Fruit fly (Drosophila melanogaster) whole organism, embryonic: ENCODE data around the gene CG46309.

Experiments
- Asciz ChIP-seq: fragments of 200-800 bp; sonication (Bioruptor generic); optimal IDR thresholded peaks from 2 replicates; lab custom pipeline; 2017; ENCODE audit warnings: missing biosample characterization, mild to moderate bottlenecking, missing genetic modification characterization, missing genetic modification reagents
- CG11093 ChIP-seq: fragments of 200-800 bp; sonication (Bioruptor generic); IDR thresholded peaks from 3 replicates; pipeline ENCODE4 v1.3.6; 2022; ENCODE audit warnings: missing biosample characterization, missing genetic modification characterization
- CG11504 ChIP-seq: fragments of 200-800 bp; sonication (Bioruptor generic); optimal IDR thresholded peaks from 3 replicates; lab custom pipeline; 2019; ENCODE audit warnings: missing biosample characterization, mild to moderate bottlenecking, missing genetic modification characterization, moderate library complexity
- CG11560 ChIP-seq: fragments of 200-800 bp; sonication (Bioruptor generic); IDR thresholded peaks from 3 replicates; pipeline ENCODE4 v1.3.6; 2022; ENCODE audit warnings: missing biosample characterization, missing genetic modification characterization
- CG12104 ChIP-seq: fragments of 200-800 bp; sonication (Bioruptor generic); optimal IDR thresholded peaks from 3 replicates; lab custom pipeline; 2016; ENCODE audit warnings: missing biosample characterization, missing genetic modification characterization
- CG12219 ChIP-seq: fragments of 200-800 bp; sonication (Bioruptor generic); optimal IDR thresholded peaks from 3 replicates; lab custom pipeline; 2018; ENCODE audit warnings: missing biosample characterization, mild to moderate bottlenecking, missing genetic modification characterization
- CG12299 ChIP-seq: fragments of 200-800 bp; sonication (Bioruptor generic); optimal IDR thresholded peaks from 2 replicates; lab custom pipeline; 2018; ENCODE audit warnings: missing biosample characterization, mild to moderate bottlenecking, missing genetic modification characterization
- CG12659 ChIP-seq: fragments of 200-800 bp; sonication (Bioruptor generic); optimal IDR thresholded peaks from 3 replicates; lab custom pipeline; 2017; ENCODE audit warnings: mild to moderate bottlenecking, missing biosample characterization, missing genetic modification reagents, missing genetic modification characterization
- CG14014 ChIP-seq: fragments of 200-800 bp; sonication (Bioruptor generic); IDR thresholded peaks from 2 replicates; pipeline ENCODE4 v1.3.6; 2022; ENCODE audit warnings: missing biosample characterization, missing genetic modification characterization
- CG14667 ChIP-seq: fragments of 200-800 bp; sonication (Bioruptor generic); IDR thresholded peaks from 2 replicates; pipeline ENCODE4 v1.3.6; 2022; ENCODE audit warnings: missing biosample characterization, missing genetic modification characterization
- CG14965 ChIP-seq: fragments of 200-800 bp; sonication (Bioruptor generic); optimal IDR thresholded peaks from 2 replicates; lab custom pipeline; 2016; ENCODE audit warnings: missing biosample characterization, missing genetic modification characterization, borderline replicate concordance
- CG17359 ChIP-seq: fragments of 200-800 bp; sonication (Bioruptor generic); optimal IDR thresholded peaks from 3 replicates; lab custom pipeline; 2018; ENCODE audit warnings: missing biosample characterization, mild to moderate bottlenecking, missing genetic modification characterization, moderate library complexity
- CG18619 ChIP-seq: fragments of 200-800 bp; sonication (Bioruptor generic); optimal IDR thresholded peaks from 3 replicates; lab custom pipeline; 2017; ENCODE audit warnings: missing biosample characterization, mild to moderate bottlenecking, missing genetic modification characterization
- CG2202 ChIP-seq: fragments of 200-800 bp; sonication (Bioruptor generic); optimal IDR thresholded peaks from 2 replicates; lab custom pipeline; 2018; ENCODE audit warnings: missing biosample characterization, mild to moderate bottlenecking, missing genetic modification characterization
- CG32767 ChIP-seq: fragments of 200-800 bp; sonication (Bioruptor generic); IDR thresholded peaks from 2 replicates; pipeline ENCODE4 v1.3.6; 2022; ENCODE audit warnings: missing biosample characterization, missing genetic modification characterization
- CG33213 ChIP-seq: fragments of 200-800 bp; sonication (Bioruptor generic); optimal IDR thresholded peaks from 3 replicates; lab custom pipeline; 2016; ENCODE audit warnings: missing biosample characterization, missing genetic modification characterization
- CG34224 ChIP-seq: fragments of 200-800 bp; sonication (Bioruptor generic); IDR thresholded peaks from 3 replicates; pipeline ENCODE4 v1.3.6; 2022; ENCODE audit warnings: missing biosample characterization, missing genetic modification characterization; ENCODE audit not compliant: partially characterized antibody
- CG3726 ChIP-seq: fragments of 200-800 bp; sonication (Bioruptor generic); IDR thresholded peaks from 3 replicates; pipeline ENCODE4, ENCODE4 v1.3.6; 2022; ENCODE audit warnings: missing biosample characterization, missing genetic modification characterization
- CG5245 ChIP-seq: fragments of 200-800 bp; sonication (Bioruptor generic); optimal IDR thresholded peaks from 3 replicates; lab custom pipeline; 2016; ENCODE audit warnings: missing biosample characterization, missing genetic modification characterization
- CG6791 ChIP-seq: fragments of 200-800 bp; sonication (Bioruptor generic); IDR thresholded peaks from 3 replicates; pipeline ENCODE4 v1.3.6; 2022; ENCODE audit warnings: missing biosample characterization, missing genetic modification characterization; ENCODE audit not compliant: partially characterized antibody
- CG6813 ChIP-seq: fragments of 200-800 bp; sonication (Bioruptor generic); optimal IDR thresholded peaks from 2 replicates; lab custom pipeline; 2017; ENCODE audit warnings: missing biosample characterization, missing genetic modification characterization, mild to moderate bottlenecking, moderate library complexity, missing genetic modification reagents
- CG7786 ChIP-seq: fragments of 200-800 bp; sonication (Bioruptor generic); optimal IDR thresholded peaks from 2 replicates; lab custom pipeline; 2016; ENCODE audit warnings: missing biosample characterization, missing genetic modification characterization
- CHES-1-like ChIP-seq: fragments of 200-800 bp; sonication (Bioruptor generic); optimal IDR thresholded peaks from 2 replicates; lab custom pipeline; 2016; ENCODE audit warnings: missing biosample characterization, missing genetic modification characterization
- Deaf1 ChIP-seq: fragments of 200-800 bp; optimal IDR thresholded peaks from 3 replicates; lab custom pipeline; 2019; ENCODE audit warnings: missing biosample characterization, mild to moderate bottlenecking, missing genetic modification characterization, moderate library complexity
- GATAe ChIP-seq: fragments of 200-800 bp; sonication (Bioruptor generic); conservative IDR thresholded peaks from 2 replicates; pipeline ENCODE4 v1.3.6; 2022; ENCODE audit warnings: missing biosample characterization, missing genetic modification characterization
- H15 ChIP-seq: fragments of 200-800 bp; sonication (Bioruptor generic); IDR thresholded peaks from 3 replicates; pipeline ENCODE4 v1.3.6; 2022; ENCODE audit warnings: missing biosample characterization, missing genetic modification characterization
- Hr39 ChIP-seq: fragments of >200 bp; optimal IDR thresholded peaks from 2 replicates; lab custom pipeline; 2017
- Med ChIP-seq: fragments of 200-800 bp; sonication (Bioruptor generic); peaks from one replicate; lab custom pipeline; 2016; ENCODE audit warnings: missing biosample characterization, missing genetic modification characterization, mild to moderate bottlenecking, inconsistent platforms, moderate library complexity
- Myb ChIP-seq: fragments of 200-800 bp; sonication (Bioruptor generic); optimal IDR thresholded peaks from 2 replicates; lab custom pipeline; 2016; ENCODE audit warnings: missing biosample characterization, missing genetic modification characterization
- Nf-YB ChIP-seq: fragments of 200-800 bp; sonication (Bioruptor generic); optimal IDR thresholded peaks from 3 replicates; lab custom pipeline; 2019; ENCODE audit warnings: missing biosample characterization, mild to moderate bottlenecking, missing genetic modification characterization, moderate library complexity
- Rfx ChIP-seq: fragments of 200-800 bp; sonication (Bioruptor generic); IDR thresholded peaks from 2 replicates; pipeline ENCODE4 v1.3.6; 2022; ENCODE audit warnings: missing biosample characterization, missing genetic modification characterization
- Taf1 ChIP-seq: fragments of 200-800 bp; sonication (Bioruptor generic); IDR thresholded peaks from 2 replicates; pipeline ENCODE4 v1.3.6; 2022; ENCODE audit warnings: missing biosample characterization, missing genetic modification characterization
- Vsx1 ChIP-seq: fragments of 200-800 bp; sonication (Bioruptor generic); optimal IDR thresholded peaks from 2 replicates; lab custom pipeline; 2017; ENCODE audit warnings: missing biosample characterization, mild to moderate bottlenecking, missing genetic modification characterization, missing genetic modification reagents
- cad ChIP-seq: fragments of >200 bp; optimal IDR thresholded peaks from 2 replicates; lab custom pipeline; 2017; ENCODE audit warnings: missing biosample characterization, missing genetic modification characterization
- chinmo ChIP-seq: fragments of 200-800 bp; sonication (Bioruptor generic); IDR thresholded peaks from 4 replicates; pipeline ENCODE4 v1.3.6; 2022; ENCODE audit warnings: missing biosample characterization, missing genetic modification characterization; ENCODE audit not compliant: partially characterized antibody
- ems ChIP-seq: fragments of 200-800 bp; sonication (Bioruptor generic); optimal IDR thresholded peaks from 3 replicates; lab custom pipeline; 2016; ENCODE audit warnings: missing biosample characterization, missing genetic modification characterization
- eyg ChIP-seq: fragments of 200-800 bp; sonication (Bioruptor generic); optimal IDR thresholded peaks from 3 replicates; lab custom pipeline; 2016; ENCODE audit warnings: missing biosample characterization, missing genetic modification characterization
- fru ChIP-seq: fragments of >200 bp; optimal IDR thresholded peaks from 2 replicates; lab custom pipeline; 2017
- gce ChIP-seq: fragments of 200-800 bp; sonication (Bioruptor generic); IDR thresholded peaks from 3 replicates; pipeline ENCODE4 v1.3.6; 2022; ENCODE audit warnings: missing biosample characterization, missing genetic modification characterization
- gro ChIP-seq: fragments of 200-800 bp; sonication (Bioruptor generic); optimal IDR thresholded peaks from 2 replicates; lab custom pipeline; 2016; ENCODE audit warnings: missing biosample characterization, missing genetic modification characterization
- inv ChIP-seq: fragments of 200-800 bp; sonication (Bioruptor generic); IDR thresholded peaks from 2 replicates; pipeline ENCODE4 v1.3.6; 2022; ENCODE audit warnings: missing biosample characterization, missing genetic modification characterization; ENCODE audit not compliant: partially characterized antibody
- lbe ChIP-seq: fragments of 200-800 bp; sonication (Bioruptor generic); optimal IDR thresholded peaks from 2 replicates; lab custom pipeline; 2016; ENCODE audit warnings: missing biosample characterization, mild to moderate bottlenecking, missing genetic modification characterization
- nerfin-2 ChIP-seq: fragments of 200-800 bp; sonication (Bioruptor generic); IDR thresholded peaks from 2 replicates; pipeline ENCODE4 v1.3.6; 2022; ENCODE audit warnings: missing biosample characterization, missing genetic modification characterization; ENCODE audit not compliant: partially characterized antibody
- nmo ChIP-seq: fragments of 200-800 bp; sonication (Bioruptor generic); optimal IDR thresholded peaks from 2 replicates; lab custom pipeline; 2018; ENCODE audit warnings: missing biosample characterization, mild to moderate bottlenecking, missing genetic modification characterization, moderate library complexity
- oc ChIP-seq: fragments of 200-800 bp; sonication (Bioruptor generic); optimal IDR thresholded peaks from 2 replicates; lab custom pipeline; 2018; ENCODE audit warnings: missing biosample characterization, mild to moderate bottlenecking, missing genetic modification characterization, moderate library complexity
- pzg ChIP-seq: fragments of 200-800 bp; sonication (Bioruptor generic); optimal IDR thresholded peaks from 3 replicates; lab custom pipeline; 2018; ENCODE audit warnings: missing biosample characterization, mild to moderate bottlenecking, missing genetic modification characterization, moderate library complexity
- ranshi ChIP-seq: fragments of 200-800 bp; sonication (Bioruptor generic); IDR thresholded peaks from 2 replicates; pipeline ENCODE4 v1.3.6; 2022; ENCODE audit warnings: missing biosample characterization, missing genetic modification characterization
- repo ChIP-seq: fragments of 200-800 bp; sonication (Bioruptor generic); optimal IDR thresholded peaks from 2 replicates; lab custom pipeline; 2016; ENCODE audit warnings: missing biosample characterization, missing genetic modification characterization
- stc ChIP-seq: fragments of 200-800 bp; sonication (Bioruptor generic); IDR thresholded peaks from 2 replicates; pipeline ENCODE4 v1.3.6; 2022; ENCODE audit warnings: missing biosample characterization, missing genetic modification characterization
- tup ChIP-seq: fragments of 200-800 bp; sonication (Bioruptor generic); optimal IDR thresholded peaks from 2 replicates; lab custom pipeline; 2016; ENCODE audit warnings: missing biosample characterization, mild to moderate bottlenecking, missing genetic modification characterization, moderate library complexity

The CG46309 gene

DNA sequence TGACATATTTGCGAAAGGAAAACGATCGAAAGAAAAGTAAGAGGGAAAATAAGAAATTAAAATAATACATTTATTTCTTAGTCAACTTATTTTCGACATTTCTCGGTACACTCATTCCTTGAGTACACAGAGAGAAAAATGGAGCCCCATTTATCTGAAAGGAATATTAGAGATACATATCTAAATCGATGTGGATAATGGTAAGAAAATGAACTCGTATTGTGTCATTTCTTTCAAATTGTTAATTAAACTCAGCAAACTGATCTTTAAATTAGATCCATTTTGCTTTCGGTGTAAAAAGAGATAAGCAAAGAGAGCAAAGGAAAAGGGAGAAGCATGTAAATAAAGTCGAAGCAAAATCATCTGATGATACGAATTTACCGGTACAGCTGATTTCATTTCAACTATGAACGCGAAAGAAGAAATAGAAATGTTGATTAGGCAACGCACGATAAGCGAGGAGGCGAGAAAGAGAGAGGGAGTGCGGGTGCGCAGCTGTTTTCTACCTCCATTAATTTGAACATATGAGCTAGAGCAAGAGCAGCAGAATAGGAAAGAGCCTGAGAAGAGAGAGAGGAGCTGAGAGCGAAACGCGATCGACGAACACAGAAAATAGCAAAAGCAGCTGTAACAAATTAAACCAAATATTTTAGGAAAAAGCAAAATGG, 34.2 kb upstream of the CG46309 start:
- no peak for TF ChIP-seq stc (GFP tag; lab: Robert Waterston, UW)
- TF ChIP-seq CG6813: peak; percentile 80
- TF ChIP-seq lbe (GFP tag; lab: Kevin White, UChicago): peak; percentile 78
- peak; percentile 70 for TF ChIP-seq CG12659 (GFP tag; lab: Kevin White, UChicago)
- no peak for TF ChIP-seq Hr39 (lab: Kevin White, UChicago)
- no peak for TF ChIP-seq gce (GFP tag; lab: Robert Waterston, UW)
- TF ChIP-seq CG32767 (GFP tag; lab: Robert Waterston, UW): no peak
- TF ChIP-seq nerfin-2 (GFP tag; lab: Robert Waterston, UW): no peak
- peak; percentile 82 for TF ChIP-seq CG33213 (GFP tag; lab: Kevin White, UChicago)
- TF ChIP-seq CHES-1-like (GFP tag; lab: Kevin White, UChicago): peak; percentile 74
- peak; percentile 3 for TF ChIP-seq pzg (GFP tag; lab: Kevin White, UChicago)
- TF ChIP-seq Asciz (GFP tag; lab: Kevin White, UChicago): peak; percentile 87
- TF ChIP-seq CG5245 (GFP tag; lab: Kevin White, UChicago): peak; percentile 78
- no peak for TF ChIP-seq H15 (GFP tag; lab: Robert Waterston, UW)
- TF ChIP-seq CG12299 (tag; lab: Kevin White, UChicago): peak; percentile 70
- TF ChIP-seq CG34224 (GFP tag; lab: Robert Waterston, UW): no peak
- TF ChIP-seq fru: no peak
- no peak for TF ChIP-seq chinmo (GFP tag; lab: Robert Waterston, UW)
- TF ChIP-seq oc (tag; lab: Kevin White, UChicago): peak; percentile 92
- peak; percentile 84 for TF ChIP-seq ems (GFP tag; lab: Kevin White, UChicago)
- no peak for TF ChIP-seq cad (GFP tag; lab: Kevin White, UChicago)
- TF ChIP-seq CG12104 (GFP tag; lab: Kevin White, UChicago): peak; percentile 77
- no peak for TF ChIP-seq CG11560 (tag; lab: Robert Waterston, UW)
- peak; percentile 98 for TF ChIP-seq Med
- TF ChIP-seq CG17359: peak; percentile 94
- TF ChIP-seq CG2202 (tag; lab: Kevin White, UChicago): peak; percentile 77
- no peak for TF ChIP-seq ranshi (GFP tag; lab: Robert Waterston, UW)
- peak; percentile 58 for TF ChIP-seq Vsx1 (GFP tag; lab: Kevin White, UChicago)
- no peak for TF ChIP-seq CG14014
- peak; percentile 54 for TF ChIP-seq Deaf1
- TF ChIP-seq Myb (GFP tag; lab: Kevin White, UChicago): peak; percentile 68
- peak; percentile 89 for TF ChIP-seq CG12219 (GFP tag; lab: Kevin White, UChicago)
- TF ChIP-seq eyg (GFP tag; lab: Kevin White, UChicago): peak; percentile 57
- peak; percentile 86 for TF ChIP-seq gro
- peak; percentile 90 for TF ChIP-seq nmo (GFP tag; lab: Kevin White, UChicago)
- no peak for TF ChIP-seq CG14667 (GFP tag; lab: Robert Waterston, UW)
- peak; percentile 67 for TF ChIP-seq repo (GFP tag; lab: Kevin White, UChicago)
- peak; percentile 51 for TF ChIP-seq tup
- TF ChIP-seq GATAe (GFP tag; lab: Robert Waterston, UW): no peak
- peak; percentile 93 for TF ChIP-seq CG7786 (GFP tag; lab: Kevin White, UChicago)
- TF ChIP-seq CG11093 (GFP tag; lab: Robert Waterston, UW): peak; percentile 80
- peak; percentile 88 for TF ChIP-seq CG11504 (tag; lab: Kevin White, UChicago)
- TF ChIP-seq Taf1: no peak
- no peak for TF ChIP-seq CG6791 (GFP tag; lab: Robert Waterston, UW)
- TF ChIP-seq Rfx (GFP tag; lab: Robert Waterston, UW): no peak
- TF ChIP-seq CG3726 (GFP tag; lab: Robert Waterston, UW): no peak
- TF ChIP-seq CG14965 (GFP tag; lab: Kevin White, UChicago): peak; percentile 41
- peak; percentile 80 for TF ChIP-seq CG18619 (GFP tag; lab: Kevin White, UChicago)
- peak; percentile 63 for TF ChIP-seq Nf-YB
- no peak for TF ChIP-seq inv (GFP tag; lab: Robert Waterston, UW)
